Fruit fly (Drosophila melanogaster) whole organism, adult: Measurements from ENCODE around the gene CG46520.
"Not testable (repeated sequence)": the region's sequence is repeated elsewhere in the genome, so short reads cannot be mapped to it uniquely, and the experiment has no call there.

Source experiments
- CG7101 ChIP-seq: fragments of 200-800 bp; sonication (Bioruptor generic); optimal IDR thresholded peaks from 2 replicates; lab custom pipeline; 2018; ENCODE audit warnings: missing biosample characterization, mild to moderate bottlenecking, missing genetic modification characterization, moderate library complexity
- Hr96 ChIP-seq: fragments of 200-800 bp; sonication (Bioruptor generic); optimal IDR thresholded peaks from 2 replicates; lab custom pipeline; 2016; ENCODE audit warnings: missing biosample characterization, missing genetic modification characterization
- cic ChIP-seq: fragments of 200-800 bp; sonication (Bioruptor generic); optimal IDR thresholded peaks from 2 replicates; lab custom pipeline; 2017; ENCODE audit warnings: missing biosample characterization, mild to moderate bottlenecking, missing genetic modification characterization, moderate library complexity
- cnc ChIP-seq, 2 experiments: fragments of >200 bp; optimal IDR thresholded peaks; 2 replicates each; lab custom pipeline; 2017
- ovo ChIP-seq: fragments of 200-800 bp; sonication (Bioruptor generic); optimal IDR thresholded peaks from 2 replicates; lab custom pipeline; 2016; ENCODE audit warnings: missing biosample characterization, missing genetic modification characterization
- toe ChIP-seq: fragments of 200-800 bp; sonication (Bioruptor generic); optimal IDR thresholded peaks from 2 replicates; lab custom pipeline; 2016; ENCODE audit warnings: missing biosample characterization, missing genetic modification characterization

The CG46520 gene

DNA sequence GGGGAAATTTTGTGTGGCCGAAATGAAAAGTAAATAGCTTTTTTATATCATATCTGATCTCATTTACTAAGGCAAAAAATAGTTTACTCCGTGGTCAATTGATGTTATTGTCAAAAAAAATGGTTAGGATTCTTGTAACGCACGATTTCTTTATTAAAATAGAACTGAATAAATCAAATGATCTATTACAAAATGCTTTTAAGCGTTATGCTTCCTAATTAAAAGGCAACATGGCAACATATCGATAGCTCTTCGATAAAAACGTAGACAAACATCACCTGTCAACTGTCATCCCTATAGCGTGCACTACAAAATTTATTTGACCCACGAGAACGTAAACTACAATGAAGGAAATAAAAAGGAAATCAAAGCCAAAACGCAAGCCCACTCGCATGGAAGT is 9.9 kb downstream of the CG46520 start, which contains the start of gene CG46522:
Gene CG46522, plus strand, starts transcription at position 301 of the 400 bp plus-strand sequence.
- TF ChIP-seq cnc (optimal IDR thresholded peaks at IDR 0.05; lab: Kevin White, UChicago); Hr96 (GFP tag; lab: Kevin White, UChicago); toe (GFP tag; lab: Kevin White, UChicago): not testable (repeated sequence)

dm6 chrX:22251282-22251681 is 14.9 kb downstream of the CG46520 start, which contains the start of gene CG41562:
Gene CG41562, plus strand, starts transcription at chrX:22251582.
- not testable (repeated sequence) for TF ChIP-seq ovo (GFP tag; lab: Kevin White, UChicago); cic (GFP tag; lab: Kevin White, UChicago); CG7101 (tag; lab: Kevin White, UChicago)
